Worm (Caenorhabditis elegans): ENCODE data around the gene hlh-17.

DNA sequence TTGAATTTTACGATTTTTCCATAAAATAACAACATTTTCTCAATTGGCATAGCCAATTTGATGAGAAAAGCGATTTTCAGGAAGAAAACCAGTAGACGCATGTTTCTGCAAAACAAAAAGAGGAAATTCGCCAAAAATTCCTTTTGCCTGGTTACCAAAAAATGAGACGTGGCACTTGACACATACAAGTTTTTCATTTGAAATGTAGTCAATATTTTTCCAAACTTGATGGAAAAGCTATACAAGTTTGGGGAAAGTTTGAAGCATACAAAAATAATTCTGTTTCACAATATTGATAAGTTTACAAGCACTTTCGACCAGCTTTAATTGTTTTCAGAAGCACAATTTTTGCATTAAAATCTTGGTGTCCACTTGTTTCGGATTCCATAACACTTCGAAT, 26.1 kb downstream of the hlh-17 start, which contains the start of gene clec-191:
- TF ChIP-seq ceh-82 (tag; optimal IDR thresholded peaks at IDR 0.05) = no peak
- TF ChIP-seq zag-1 (tag; optimal IDR thresholded peaks at IDR 0.05) = no peak
- no peak for TF ChIP-seq mdl-1 (tag; optimal IDR thresholded peaks at IDR 0.05)
- TF ChIP-seq ama-1 (optimal IDR thresholded peaks at IDR 0.05) = no peak
- no peak for TF ChIP-seq lsy-2 (tag; optimal IDR thresholded peaks at IDR 0.05)
